Fruit fly (Drosophila melanogaster) Kc167 (cell line): ENCODE results near the gene CG15406.

Experiments used
- Myc ChIP-seq: fragments of >200 bp; optimal IDR thresholded peaks from 2 replicates; lab custom pipeline; 2017; ENCODE audit warnings: missing external identifiers
- Sin3A ChIP-seq: fragments of >200 bp; optimal IDR thresholded peaks from 2 replicates; lab custom pipeline; 2018; ENCODE audit warnings: missing external identifiers
- h ChIP-seq: fragments of >200 bp; optimal IDR thresholded peaks from 3 replicates; lab custom pipeline; 2018; ENCODE audit warnings: missing external identifiers
- insv ChIP-seq: fragments of >200 bp; optimal IDR thresholded peaks from 3 replicates; lab custom pipeline; 2018; ENCODE audit warnings: missing external identifiers
- psq ChIP-seq: fragments of >200 bp; optimal IDR thresholded peaks from 2 replicates; lab custom pipeline; 2017; ENCODE audit warnings: missing external identifiers
- ttk ChIP-seq: sonication (Bioruptor generic); optimal IDR thresholded peaks from 2 replicates; lab custom pipeline; 2017; ENCODE audit warnings: missing external identifiers

The CG15406 gene

DNA sequence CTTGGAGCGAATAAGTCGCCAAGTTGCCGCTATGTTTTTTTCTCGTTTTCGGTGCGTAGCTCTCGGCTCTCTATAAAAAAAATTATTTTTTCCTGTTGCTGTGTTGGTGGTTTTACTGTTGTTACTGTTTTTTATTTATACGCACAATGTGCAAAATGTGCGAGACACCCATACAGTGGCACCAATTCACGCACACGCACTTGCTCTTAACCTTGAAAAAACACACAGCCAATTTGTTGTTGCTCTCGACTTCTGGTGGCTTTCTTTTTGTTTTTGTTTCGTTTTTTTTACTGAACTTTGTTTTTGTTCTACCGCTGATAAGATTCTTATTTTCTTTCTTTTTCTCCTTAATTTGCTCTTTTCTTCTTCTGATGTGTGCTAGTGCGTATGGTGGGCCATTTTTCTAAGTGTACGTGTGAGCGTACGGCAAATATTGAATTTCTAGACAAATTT lies 47.2 kb downstream of the CG15406 start:
- no peak for TF ChIP-seq psq (lab: Kevin White, UChicago)
- TF ChIP-seq insv (lab: Kevin White, UChicago), result no peak
- TF ChIP-seq ttk (lab: Kevin White, UChicago), result no peak
- no peak for TF ChIP-seq Sin3A (lab: Kevin White, UChicago)
- no peak for TF ChIP-seq Myc (lab: Kevin White, UChicago)
- TF ChIP-seq h (lab: Kevin White, UChicago), result no peak

DNA sequence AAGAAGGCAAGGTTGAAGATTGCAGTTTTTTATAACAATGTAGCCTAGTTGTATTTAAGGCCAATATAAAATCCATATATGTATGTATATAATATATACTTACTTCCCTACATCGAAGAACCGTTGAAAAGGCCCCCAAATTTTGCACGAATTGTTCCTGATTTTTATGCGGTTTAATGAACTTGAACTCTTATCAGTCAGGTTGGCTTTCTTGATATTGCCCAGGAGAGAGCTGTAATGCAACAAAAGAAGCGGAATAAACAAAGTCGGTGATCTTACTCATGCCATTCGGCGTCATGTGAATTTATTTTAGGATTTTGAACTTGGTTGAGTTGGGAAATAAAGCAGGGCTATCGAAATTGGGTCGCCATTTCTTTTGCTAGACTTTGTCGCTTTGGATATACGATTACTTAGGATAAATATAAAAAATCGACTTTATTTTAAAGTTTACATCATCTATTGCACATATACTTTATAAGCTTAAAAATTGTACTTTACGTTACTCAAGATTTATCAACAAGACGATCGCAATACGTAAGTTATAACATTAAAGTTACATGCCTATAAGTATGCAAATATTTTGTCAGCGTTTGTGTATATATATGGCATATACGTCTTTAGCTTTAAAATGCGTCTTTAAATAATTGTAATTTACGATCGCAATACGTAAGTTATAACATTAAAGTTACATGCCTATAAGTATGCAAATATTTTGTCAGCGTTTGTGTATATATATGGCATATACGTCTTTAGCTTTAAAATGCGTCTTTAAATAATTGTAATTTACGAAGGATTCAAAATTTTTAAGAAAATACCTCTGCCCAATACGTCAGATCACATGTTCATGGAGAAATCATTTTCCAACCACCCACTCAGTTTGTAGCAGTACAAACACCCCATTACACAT lies 48.0 kb downstream of the CG15406 start, which contains the start of gene CG8838:
Gene CG8838, plus strand, starts transcription at position 857 of the 907 bp plus-strand sequence.
- no peak for TF ChIP-seq ttk (lab: Kevin White, UChicago)
- no peak for TF ChIP-seq psq (lab: Kevin White, UChicago)
- TF ChIP-seq h (lab: Kevin White, UChicago), result no peak
- no peak for TF ChIP-seq insv (lab: Kevin White, UChicago)
- TF ChIP-seq Myc (lab: Kevin White, UChicago), result no peak
- no peak for TF ChIP-seq Sin3A (lab: Kevin White, UChicago)
